Worm (Caenorhabditis elegans) whole organism, L2 larva: ENCODE data around the gene F42A10.9.

ENCODE experiments used
- alr-1 ChIP-seq: fragments of 150-350 bp; optimal IDR thresholded peaks from 2 replicates; lab custom pipeline; 2014; ENCODE audit warnings: missing biosample characterization, missing genetic modification characterization
- ama-1 ChIP-seq: fragments of 150-350 bp; optimal IDR thresholded peaks from 2 replicates; lab custom pipeline; 2018; ENCODE audit warnings: inconsistent platforms
- ceh-82 ChIP-seq: fragments of 150-350 bp; optimal IDR thresholded peaks from 2 replicates; lab custom pipeline; 2014; ENCODE audit warnings: missing biosample characterization, missing genetic modification characterization
- elt-1 ChIP-seq: fragments of 150-350 bp; optimal IDR thresholded peaks from 2 replicates; lab custom pipeline; 2014; ENCODE audit warnings: missing biosample characterization, missing genetic modification characterization
- lin-11 ChIP-seq: fragments of 150-350 bp; sonication (generic microtip); optimal IDR thresholded peaks from 2 replicates; lab custom pipeline; 2014; ENCODE audit warnings: missing biosample characterization, missing genetic modification characterization, inconsistent platforms, mixed read lengths
- lin-13 ChIP-seq: fragments of 150-350 bp; optimal IDR thresholded peaks from 2 replicates; lab custom pipeline; 2014; ENCODE audit warnings: missing biosample characterization, missing genetic modification reagents, missing genetic modification characterization
- mdl-1 ChIP-seq, 2 experiments: fragments of 150-350 bp in 1 of 2; sonication (generic microtip) in 1 of 2; optimal IDR thresholded peaks; 2 replicates each; lab custom pipeline; 2017; ENCODE audit warnings: missing biosample characterization in 2 of 2, missing genetic modification characterization in 2 of 2
- nhr-10 ChIP-seq: sonication (generic microtip); optimal IDR thresholded peaks from 2 replicates; lab custom pipeline; 2017; ENCODE audit warnings: missing biosample characterization, missing genetic modification characterization
- nhr-237 ChIP-seq: fragments of 150-350 bp; optimal IDR thresholded peaks from 2 replicates; lab custom pipeline; 2014; ENCODE audit warnings: missing biosample characterization, missing genetic modification characterization

- no peak for TF ChIP-seq nhr-237 (tag; lab: Kevin White, UChicago)
- no peak for TF ChIP-seq alr-1 (tag; lab: Kevin White, UChicago)
- TF ChIP-seq ama-1: no peak
- no peak for TF ChIP-seq ceh-82 (tag; lab: Kevin White, UChicago)
- TF ChIP-seq mdl-1 (tag; optimal IDR thresholded peaks at IDR 0.05; lab: Kevin White, UChicago): no peak
- TF ChIP-seq lin-13 (GFP tag; lab: Kevin White, UChicago): no peak
- TF ChIP-seq nhr-10 (tag; lab: Kevin White, UChicago): no peak
- no peak for TF ChIP-seq elt-1 (tag; lab: Kevin White, UChicago)
- no peak for TF ChIP-seq lin-11 (tag; lab: Kevin White, UChicago)
Observed at ce11 chrIII:6139932-6140612, 24.3 kb upstream of the F42A10.9 start.
